Worm (Caenorhabditis elegans): Measurements from ENCODE around the gene T21C12.8.

The T21C12.8 gene

ce11 chrIII:10519615-10520014, 33.2 kb downstream of the T21C12.8 start:
- TF ChIP-seq B0261.1 (tag; optimal IDR thresholded peaks at IDR 0.05) (no peak), F57C9.4 (tag; optimal IDR thresholded peaks at IDR 0.05) (no peak), lin-35 (GFP tag; optimal IDR thresholded peaks at IDR 0.05) (no peak), F57A8.1 (GFP tag; optimal IDR thresholded peaks at IDR 0.05) (no peak), efl-1 (GFP tag; optimal IDR thresholded peaks at IDR 0.05) (no peak), ceh-27 (GFP tag; optimal IDR thresholded peaks at IDR 0.05) (no peak), hmg-1.2 (GFP tag; IDR thresholded peaks at IDR 0.05) (no peak), ceh-91 (GFP tag; IDR thresholded peaks at IDR 0.05) (no peak), egl-18 (GFP tag; IDR thresholded peaks at IDR 0.05) (no peak), unc-62 (GFP tag; optimal IDR thresholded peaks at IDR 0.05) (no peak), F52B5.7 (tag; optimal IDR thresholded peaks at IDR 0.05) (no peak), ztf-26 (tag; optimal IDR thresholded peaks at IDR 0.05) (no peak), F37B4.10 (GFP tag; IDR thresholded peaks at IDR 0.05) (no peak), B0035.1 (tag; optimal IDR thresholded peaks at IDR 0.05) (no peak), rcor-1 (GFP tag; IDR thresholded peaks at IDR 0.05) (no peak), lin-54 (GFP tag; optimal IDR thresholded peaks at IDR 0.05) (no peak), ekl-4 (GFP tag; IDR thresholded peaks at IDR 0.05) (no peak), mxl-1 (tag; optimal IDR thresholded peaks at IDR 0.05) (no peak)

ce11 chrIII:10518884-10519283, 33.9 kb downstream of the T21C12.8 start:
- 0 out of 2 replicates have a peak, but pooled peaks have one; percentile 51 for TF ChIP-seq nfyb-1 (GFP tag; IDR thresholded peaks at IDR 0.05)
- TF ChIP-seq nhr-80 (tag; optimal IDR thresholded peaks at IDR 0.05), result no peak

- no peak for TF ChIP-seq F55B11.4 (tag; optimal IDR thresholded peaks at IDR 0.05; ENCODE audit: borderline replicate concordance, insufficient read depth)
- TF ChIP-seq Y53F4B.3 (GFP tag; IDR thresholded peaks at IDR 0.05), result no peak
- no peak for TF ChIP-seq dpff-1 (tag; optimal IDR thresholded peaks at IDR 0.05)
- no peak for TF ChIP-seq fkh-3 (tag; optimal IDR thresholded peaks at IDR 0.05)
- TF ChIP-seq mxl-1 (tag; optimal IDR thresholded peaks at IDR 0.05), result no peak
- no peak for TF ChIP-seq ztf-28 (GFP tag; IDR thresholded peaks at IDR 0.05)
Measured at ce11 chrIII:10515751-10516150, 37.1 kb downstream of the T21C12.8 start.

ce11 chrIII:10512570-10512969, 40.3 kb downstream of the T21C12.8 start:
- TF ChIP-seq lin-26 (GFP tag; IDR thresholded peaks at IDR 0.05) (no peak), bed-2 (GFP tag; IDR thresholded peaks at IDR 0.05) (no peak), D2030.7 (GFP tag; IDR thresholded peaks at IDR 0.05) (no peak), lin-35 (GFP tag; optimal IDR thresholded peaks at IDR 0.05) (no peak), ets-4 (GFP tag; optimal IDR thresholded peaks at IDR 0.05) (no peak), nhr-27 (tag; optimal IDR thresholded peaks at IDR 0.05) (no peak), hlh-12 (tag; optimal IDR thresholded peaks at IDR 0.05) (no peak), madf-8 (GFP tag; conservative IDR thresholded peaks at IDR 0.05) (no peak), zim-3 (tag; optimal IDR thresholded peaks at IDR 0.05) (no peak), hrde-1 (tag; optimal IDR thresholded peaks at IDR 0.05; ENCODE audit: borderline replicate concordance) (no peak), snpc-4 (GFP tag; optimal IDR thresholded peaks at IDR 0.05) (no peak), snpc-4 (tag; optimal IDR thresholded peaks at IDR 0.05) (no peak), B0261.1 (tag; optimal IDR thresholded peaks at IDR 0.05) (no peak), lsl-1 (GFP tag; optimal IDR thresholded peaks at IDR 0.05) (no peak), ztf-6 (GFP tag; IDR thresholded peaks at IDR 0.05) (no peak), nhr-80 (tag; optimal IDR thresholded peaks at IDR 0.05) (no peak), him-1 (tag; optimal IDR thresholded peaks at IDR 0.05) (no peak), rcor-1 (GFP tag; IDR thresholded peaks at IDR 0.05) (no peak)

All from whole organism, young adult.